Worm (Caenorhabditis elegans): ENCODE data around the gene sphr-1.

sphr-1 gene

ce11 chrV:9232296-9232695 lies 40.9 kb downstream of the sphr-1 start, which contains the start of gene F07C3.3:
F07C3.3 (minus strand) TSS chrV:9232396.
- no peak for TF ChIP-seq unc-39 (tag; optimal IDR thresholded peaks at IDR 0.05)
- no peak for TF ChIP-seq blmp-1 (tag; optimal IDR thresholded peaks at IDR 0.05; ENCODE audit: insufficient read depth)
- no peak for TF ChIP-seq egl-27 (tag; optimal IDR thresholded peaks at IDR 0.05)
- TF ChIP-seq unc-62 (GFP tag; optimal IDR thresholded peaks at IDR 0.05): no peak
- no peak for TF ChIP-seq fos-1 (tag; optimal IDR thresholded peaks at IDR 0.05)
- no peak for TF ChIP-seq ceh-16 (tag; optimal IDR thresholded peaks at IDR 0.05)
- TF ChIP-seq peb-1 (tag; optimal IDR thresholded peaks at IDR 0.05): no peak
- TF ChIP-seq mbf-1 (tag; optimal IDR thresholded peaks at IDR 0.05): no peak
- TF ChIP-seq aly-2 (tag; optimal IDR thresholded peaks at IDR 0.05): no peak
- TF ChIP-seq nhr-6 (tag; optimal IDR thresholded peaks at IDR 0.05): no peak

- no peak for TF ChIP-seq peb-1 (tag; optimal IDR thresholded peaks at IDR 0.05)
- TF ChIP-seq Y55F3AM.14 (GFP tag; optimal IDR thresholded peaks at IDR 0.05): no peak
- no peak for TF ChIP-seq nhr-10 (tag; optimal IDR thresholded peaks at IDR 0.05)
- no peak for TF ChIP-seq zag-1 (tag; optimal IDR thresholded peaks at IDR 0.05)
- no peak for TF ChIP-seq lin-11 (tag; optimal IDR thresholded peaks at IDR 0.05)
- peak; percentile 77 for TF ChIP-seq gmeb-1 (tag; optimal IDR thresholded peaks at IDR 0.05)
- peak; percentile 87 for TF ChIP-seq crh-2 (tag; optimal IDR thresholded peaks at IDR 0.05)
- TF ChIP-seq nhr-21 (tag; optimal IDR thresholded peaks at IDR 0.05): peak; percentile 72
- peak; percentile 79 for TF ChIP-seq sma-3 (GFP tag; optimal IDR thresholded peaks at IDR 0.05)
- TF ChIP-seq lsy-2 (tag; optimal IDR thresholded peaks at IDR 0.05): peak; percentile 72 to 91
- TF ChIP-seq nhr-12 (tag; optimal IDR thresholded peaks at IDR 0.05): no peak
- TF ChIP-seq unc-55 (GFP tag; optimal IDR thresholded peaks at IDR 0.05): peak; percentile 90
- TF ChIP-seq ztf-4 (tag; optimal IDR thresholded peaks at IDR 0.05): peak; percentile 61
- no peak for TF ChIP-seq ZK546.5 (tag; optimal IDR thresholded peaks at IDR 0.05)
- no peak for TF ChIP-seq mdl-1 (tag; optimal IDR thresholded peaks at IDR 0.05)
- no peak for TF ChIP-seq ztf-1 (GFP tag; conservative IDR thresholded peaks at IDR 0.05)
- TF ChIP-seq unc-62 (GFP tag; optimal IDR thresholded peaks at IDR 0.05): no peak
- TF ChIP-seq lin-13 (GFP tag; optimal IDR thresholded peaks at IDR 0.05): peak; percentile 81
- no peak for TF ChIP-seq alr-1 (tag; optimal IDR thresholded peaks at IDR 0.05)
- peak; percentile 52 for TF ChIP-seq egl-27 (tag; optimal IDR thresholded peaks at IDR 0.05)
- no peak for TF ChIP-seq nhr-77 (tag; optimal IDR thresholded peaks at IDR 0.05)
- TF ChIP-seq elt-3 (tag; optimal IDR thresholded peaks at IDR 0.05): no peak
- no peak for TF ChIP-seq R02D3.7 (tag; optimal IDR thresholded peaks at IDR 0.05)
- TF ChIP-seq sem-4 (tag; optimal IDR thresholded peaks at IDR 0.05): peak; percentile 89
- TF ChIP-seq ama-1 (optimal IDR thresholded peaks at IDR 0.05): peak; percentile 55
- peak; percentile 91 for TF ChIP-seq C34F6.9 (tag; optimal IDR thresholded peaks at IDR 0.05)
- TF ChIP-seq mab-5 (tag; optimal IDR thresholded peaks at IDR 0.05): peak; percentile 71
- no peak for TF ChIP-seq ceh-16 (tag; optimal IDR thresholded peaks at IDR 0.05)
- peak; percentile 46 for TF ChIP-seq snpc-4 (tag; optimal IDR thresholded peaks at IDR 0.05)
- TF ChIP-seq skn-1 (tag; optimal IDR thresholded peaks at IDR 0.05): no peak
- TF ChIP-seq nhr-6 (tag; optimal IDR thresholded peaks at IDR 0.05): peak; percentile 81
- TF ChIP-seq mbf-1 (tag; optimal IDR thresholded peaks at IDR 0.05): no peak
- peak; percentile 70 for TF ChIP-seq fos-1 (tag; optimal IDR thresholded peaks at IDR 0.05)
- TF ChIP-seq aly-2 (tag; optimal IDR thresholded peaks at IDR 0.05): no peak
- TF ChIP-seq ztf-11 (tag; optimal IDR thresholded peaks at IDR 0.05): no peak
- peak; percentile 89 for TF ChIP-seq nhr-129 (tag; optimal IDR thresholded peaks at IDR 0.05)
- no peak for TF ChIP-seq ceh-82 (tag; optimal IDR thresholded peaks at IDR 0.05)
- no peak for TF ChIP-seq lin-39 (tag; optimal IDR thresholded peaks at IDR 0.05)
- no peak for TF ChIP-seq nhr-23 (tag; optimal IDR thresholded peaks at IDR 0.05)
- peak; percentile 80 for TF ChIP-seq F13H6.1 (tag; optimal IDR thresholded peaks at IDR 0.05)
- peak; percentile 91 for TF ChIP-seq sma-9 (GFP tag; optimal IDR thresholded peaks at IDR 0.05)
- no peak for TF ChIP-seq sma-9 (tag; optimal IDR thresholded peaks at IDR 0.05)
Observed at ce11 chrV:9243171-9243996, 52.0 kb downstream of the sphr-1 start, which contains the start of gene glo-4. glo-4 (minus strand) TSS chrV:9243221.

Data from whole organism, L2 larva.